Worm (Caenorhabditis elegans): Measurements from ENCODE around the gene lev-1.

DNA sequence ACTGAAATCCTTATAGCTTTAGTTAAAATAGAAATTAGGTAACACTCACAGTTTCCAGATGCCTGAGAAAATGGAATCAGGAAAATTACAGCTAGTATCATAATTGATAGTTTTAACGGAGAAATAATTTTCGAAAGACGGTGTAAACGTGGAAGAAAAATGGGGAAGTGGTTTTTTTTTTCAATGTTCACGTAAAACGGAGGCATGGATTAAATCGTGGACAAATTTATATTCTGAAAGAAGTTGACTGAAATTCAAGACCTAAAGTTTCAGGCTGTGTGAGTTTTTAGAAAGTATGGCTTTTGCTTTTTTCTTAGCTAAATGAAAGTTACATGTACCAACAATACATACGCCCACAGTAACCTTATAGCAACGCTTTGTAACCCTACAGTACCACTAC lies 36.9 kb downstream of the lev-1 start, which contains the start of gene spe-43:
- no peak for TF ChIP-seq elt-3 (tag; optimal IDR thresholded peaks at IDR 0.05)
- no peak for TF ChIP-seq nhr-28 (tag; optimal IDR thresholded peaks at IDR 0.05)
- TF ChIP-seq ceh-39 (tag; optimal IDR thresholded peaks at IDR 0.05) = no peak
